Worm (Caenorhabditis elegans) whole organism, late embryonic: ENCODE data around the gene hch-1.

Source experiments
- ama-1 ChIP-seq: fragments of 150-350 bp; optimal IDR thresholded peaks from 2 replicates; lab custom pipeline; 2014
- ceh-48 ChIP-seq: sonication (generic microtip); optimal IDR thresholded peaks from 2 replicates; lab custom pipeline; 2016; ENCODE audit warnings: missing genetic modification characterization, inconsistent platforms, missing compliant biosample characterization
- che-1 ChIP-seq: sonication (generic microtip); optimal IDR thresholded peaks from 2 replicates; lab custom pipeline; 2016; ENCODE audit warnings: mild to moderate bottlenecking, missing genetic modification characterization, missing compliant biosample characterization
- pha-2 ChIP-seq: sonication (generic microtip); optimal IDR thresholded peaks from 2 replicates; lab custom pipeline; 2017; ENCODE audit warnings: mild to moderate bottlenecking, missing genetic modification characterization, missing compliant biosample characterization
- tbx-2 ChIP-seq: sonication (generic microtip); optimal IDR thresholded peaks from 2 replicates; lab custom pipeline; 2016; ENCODE audit warnings: missing genetic modification characterization, missing compliant biosample characterization
- unc-86 ChIP-seq: sonication (generic microtip); optimal IDR thresholded peaks from 2 replicates; lab custom pipeline; 2016; ENCODE audit warnings: missing genetic modification characterization, missing compliant biosample characterization

DNA sequence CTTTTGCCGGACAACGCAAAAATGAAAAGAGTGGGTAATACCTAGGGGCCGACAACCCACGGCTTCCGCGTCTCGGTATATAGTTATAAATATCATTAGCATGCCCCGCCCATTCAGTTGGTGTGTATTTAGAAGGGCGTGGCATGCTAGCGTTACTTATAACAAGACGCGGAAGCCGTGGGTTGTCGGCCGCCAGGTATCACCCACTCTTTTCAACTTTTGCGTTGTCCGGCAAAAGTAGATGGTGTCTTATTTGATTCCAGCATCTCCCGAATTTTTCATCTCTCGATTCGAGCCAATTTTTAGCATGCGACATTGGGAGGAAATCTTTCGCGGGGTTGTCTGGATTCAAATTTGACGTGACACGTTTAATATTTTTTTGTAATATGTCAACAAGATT is 18.0 kb upstream of the hch-1 start:
- no peak for TF ChIP-seq ceh-48 (tag; lab: Kevin White, UChicago)
- TF ChIP-seq ama-1, result no peak
- no peak for TF ChIP-seq che-1 (tag; lab: Kevin White, UChicago)
- no peak for TF ChIP-seq unc-86 (tag; lab: Kevin White, UChicago)
- TF ChIP-seq tbx-2, result no peak
- TF ChIP-seq pha-2, result no peak
